Worm (Caenorhabditis elegans) whole organism, mixed stage, embryonic: Measurements from ENCODE around the gene cutl-26.

Source experiments
- ceh-43 ChIP-seq: fragments of 200-800 bp; sonication (Bioruptor generic); optimal IDR thresholded peaks from 2 replicates; lab custom pipeline; 2018; ENCODE audit warnings: mild to moderate bottlenecking, missing genetic modification characterization, moderate library complexity, missing compliant biosample characterization
- snpc-4 ChIP-seq: fragments of 150-350 bp; optimal IDR thresholded peaks from 2 replicates; lab custom pipeline; 2014; ENCODE audit warnings: missing biosample characterization, missing genetic modification characterization

Gene cutl-26

ce11 chrIV:649365-649764 lies 58.2 kb downstream of the cutl-26 start, which contains the start of gene K11H12.9:
Gene K11H12.9, plus strand, starts transcription at chrIV:649665.
- TF ChIP-seq snpc-4 (tag; lab: Kevin White, UChicago) (no peak), ceh-43 (no peak)
- TF ChIP-seq, all 35 proteins: peak for 0
